Worm (Caenorhabditis elegans): Measurements from ENCODE around the gene F19G12.3.

DNA sequence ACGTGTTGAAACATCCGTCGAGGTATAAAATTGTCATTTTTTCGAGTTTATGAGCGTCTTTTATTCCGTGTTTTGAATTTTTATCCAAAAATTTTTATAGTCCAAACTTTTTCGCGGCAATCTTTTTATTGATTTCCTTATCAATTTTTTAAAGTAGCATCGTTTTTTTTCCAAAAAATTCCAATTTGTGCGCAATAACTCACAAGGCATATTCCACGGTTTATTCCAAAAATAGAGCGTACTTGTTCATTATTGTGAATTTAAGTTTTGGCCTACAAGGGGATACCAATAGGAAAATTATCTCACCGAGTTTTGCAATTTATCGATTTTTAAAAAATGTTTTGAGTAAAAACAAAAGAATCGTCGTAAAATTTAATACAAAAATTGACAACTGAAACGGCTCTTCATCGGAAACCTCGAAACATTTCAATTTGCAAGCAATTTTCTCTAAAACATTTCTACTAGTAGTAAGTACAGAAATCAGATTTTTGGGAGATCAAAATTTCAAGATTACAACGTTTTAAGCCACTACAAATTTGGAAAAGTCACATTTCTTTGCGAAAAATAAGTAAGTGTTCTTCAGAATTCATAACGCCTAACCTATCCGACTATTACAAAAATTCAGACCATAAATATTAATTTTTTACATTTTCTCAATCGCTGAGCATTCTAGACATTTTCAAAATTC lies 19.1 kb downstream of the F19G12.3 start:
- TF ChIP-seq pqm-1 (tag; optimal IDR thresholded peaks at IDR 0.05) (no peak), ama-1 (optimal IDR thresholded peaks at IDR 0.05) (no peak), ztf-11 (tag; optimal IDR thresholded peaks at IDR 0.05) (no peak), lin-15B (tag; optimal IDR thresholded peaks at IDR 0.05) (no peak), ztf-4 (tag; optimal IDR thresholded peaks at IDR 0.05) (no peak), lin-39 (tag; optimal IDR thresholded peaks at IDR 0.05) (no peak), ZK546.5 (tag; optimal IDR thresholded peaks at IDR 0.05) (no peak), sea-2 (GFP tag; optimal IDR thresholded peaks at IDR 0.05) (no peak), nhr-28 (tag; optimal IDR thresholded peaks at IDR 0.05) (no peak), unc-62 (GFP tag; optimal IDR thresholded peaks at IDR 0.05) (no peak)

Measured in whole organism, L3 larva.